Worm (Caenorhabditis elegans): ENCODE results near the gene C14C10.2.

ce11 chrV:12608857-12609256, 16.6 kb upstream of the C14C10.2 start, which contains the start of gene ZC116.5:
- TF ChIP-seq zip-5 (tag; optimal IDR thresholded peaks at IDR 0.05) (no peak), T23F11.4 (GFP tag; optimal IDR thresholded peaks at IDR 0.05) (no peak), nhr-11 (tag; optimal IDR thresholded peaks at IDR 0.05) (no peak), fkh-10 (GFP tag; optimal IDR thresholded peaks at IDR 0.05) (no peak), tbx-2 (tag; optimal IDR thresholded peaks at IDR 0.05) (no peak), ceh-22 (tag; optimal IDR thresholded peaks at IDR 0.05) (no peak), pha-4 (tag; optimal IDR thresholded peaks at IDR 0.05) (no peak), sox-2 (GFP tag; IDR thresholded peaks at IDR 0.05) (no peak), sdc-2 (tag; optimal IDR thresholded peaks at IDR 0.05) (no peak)
